Fruit fly (Drosophila melanogaster) whole organism, larva: ENCODE results near the gene CG43400.
A peak's percentile ranks its signal among the peaks of the same experiment; 100 is the strongest.

Experiments
- noc ChIP-seq: fragments of 200-800 bp; sonication (Bioruptor generic); optimal IDR thresholded peaks from 3 replicates; lab custom pipeline; 2019; ENCODE audit warnings: missing biosample characterization, mild to moderate bottlenecking, missing genetic modification characterization, moderate library complexity

Gene CG43400

DNA sequence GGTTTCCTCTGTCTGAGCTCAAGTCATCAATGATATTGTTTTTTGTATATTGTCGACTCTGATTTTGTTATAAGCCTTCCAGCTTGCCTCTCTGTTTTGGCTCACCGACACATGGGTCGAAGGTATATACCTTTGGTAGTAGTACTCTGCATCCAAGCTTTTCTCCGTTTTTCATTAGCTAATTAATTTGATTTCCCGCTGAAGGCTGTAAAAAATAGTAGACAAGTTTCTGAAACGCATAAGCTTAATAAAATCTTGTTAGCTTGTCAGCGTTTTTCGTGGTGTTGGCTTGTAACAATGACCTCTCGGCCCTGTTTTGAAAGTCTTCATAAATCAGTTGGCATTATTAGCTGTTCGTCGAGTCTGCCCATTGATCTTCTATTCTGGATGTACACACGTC is 9.7 kb upstream of the CG43400 start:
- peak; percentile 3 for TF ChIP-seq noc (tag; lab: Kevin White, UChicago)

DNA sequence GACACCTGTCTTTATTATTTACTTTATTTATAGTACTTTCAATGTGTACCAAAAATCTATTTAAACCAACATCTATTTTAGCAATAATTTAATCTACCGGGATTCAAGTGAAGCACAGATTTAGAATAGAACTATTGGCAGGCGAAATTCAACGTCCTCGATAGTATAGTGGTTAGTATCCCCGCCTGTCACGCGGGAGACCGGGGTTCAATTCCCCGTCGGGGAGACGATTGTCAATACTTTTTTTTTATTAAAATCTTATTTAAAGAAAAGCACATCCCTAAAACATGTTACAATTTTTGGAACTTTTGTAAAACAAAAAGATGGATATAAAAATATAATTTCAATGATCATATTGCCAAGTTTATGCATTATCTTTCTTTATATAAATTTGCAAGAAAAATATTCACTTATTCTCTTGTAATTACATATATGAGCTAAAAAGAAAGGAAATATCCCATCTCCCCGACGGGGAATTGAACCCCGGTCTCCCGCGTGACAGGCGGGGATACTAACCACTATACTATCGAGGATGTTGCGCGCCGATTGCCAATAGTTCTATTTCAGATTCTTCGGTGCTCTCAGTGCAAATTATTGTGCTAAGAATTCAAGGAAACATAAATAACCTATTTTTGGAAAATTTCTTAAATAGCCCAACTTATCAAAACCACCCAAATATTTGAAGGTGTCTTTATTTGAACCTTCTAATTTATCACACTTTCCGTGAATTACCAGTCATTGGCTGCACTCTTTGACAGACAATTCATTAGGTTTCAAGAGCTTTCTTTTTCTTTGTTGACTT is 8.7 kb upstream of the CG43400 start, which contains the start of gene CG43796:
Gene CG43796 (plus strand): TSS at position 752 of the 802 bp plus-strand sequence.
- no peak for TF ChIP-seq noc (tag; lab: Kevin White, UChicago)

DNA sequence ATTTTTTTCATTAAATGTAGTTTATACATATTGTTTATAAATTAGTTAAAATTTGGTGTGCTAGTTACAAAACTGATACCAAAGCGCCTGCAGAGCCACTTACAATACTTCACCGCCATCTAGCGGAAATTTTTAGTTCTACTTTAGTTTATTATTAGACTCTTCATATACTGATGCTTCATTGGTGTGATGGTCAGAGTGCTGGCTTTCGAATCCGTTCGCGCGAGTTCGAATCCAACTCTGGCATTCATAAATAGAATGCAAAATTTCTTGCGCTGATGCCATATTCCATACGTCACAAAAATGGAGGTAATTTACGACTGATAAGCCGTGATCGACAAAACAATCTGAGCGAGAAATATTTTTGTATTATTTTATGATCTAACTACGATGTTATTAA is 5.0 kb upstream of the CG43400 start:
- no peak for TF ChIP-seq noc (tag; lab: Kevin White, UChicago)

DNA sequence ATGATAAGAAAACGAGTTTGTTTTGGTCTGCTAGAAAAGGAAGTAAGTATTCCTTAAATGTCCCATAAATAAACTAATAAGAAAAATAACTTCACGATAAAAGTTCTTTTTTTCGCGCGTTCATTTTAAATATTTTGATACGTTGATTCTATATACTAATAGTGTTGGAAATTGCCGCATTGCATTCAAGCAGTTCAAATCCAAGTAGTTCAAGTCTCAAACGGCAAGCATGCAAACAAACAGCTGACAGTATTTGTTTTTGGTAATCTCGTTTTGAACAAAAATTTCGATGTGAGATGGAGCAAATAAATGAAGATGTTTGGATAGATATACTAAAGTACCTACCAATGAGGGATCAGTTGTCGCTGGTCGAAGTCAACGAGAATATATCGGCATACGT is 1.8 kb upstream of the CG43400 start, which contains the start of gene CG13088:
Gene CG13088 (plus strand): TSS at position 247 of the 400 bp plus-strand sequence.
- no peak for TF ChIP-seq noc (tag; lab: Kevin White, UChicago)

DNA sequence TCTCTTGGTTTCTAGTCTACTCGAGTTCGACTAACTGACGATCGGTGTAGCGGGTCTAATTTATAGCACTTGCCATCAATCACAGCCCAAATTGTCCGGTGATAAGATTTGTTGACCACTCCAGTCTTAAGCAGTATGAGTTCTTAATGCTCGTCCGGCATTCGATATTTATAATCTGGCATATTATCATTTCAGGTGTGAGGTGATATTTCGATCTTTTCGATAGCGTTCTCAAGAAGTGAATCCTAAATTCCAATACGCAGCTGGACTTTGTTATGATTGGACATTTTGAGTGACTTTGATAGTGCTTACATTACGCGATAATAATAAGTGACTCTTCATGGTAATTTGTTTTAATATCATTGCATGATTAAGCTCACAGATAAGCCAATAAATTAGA is 5.7 kb downstream of the CG43400 start, which contains the start of gene Bace:
Gene Bace (minus strand): TSS at position 39 of the 400 bp plus-strand sequence.
- no peak for TF ChIP-seq noc (tag; lab: Kevin White, UChicago)

DNA sequence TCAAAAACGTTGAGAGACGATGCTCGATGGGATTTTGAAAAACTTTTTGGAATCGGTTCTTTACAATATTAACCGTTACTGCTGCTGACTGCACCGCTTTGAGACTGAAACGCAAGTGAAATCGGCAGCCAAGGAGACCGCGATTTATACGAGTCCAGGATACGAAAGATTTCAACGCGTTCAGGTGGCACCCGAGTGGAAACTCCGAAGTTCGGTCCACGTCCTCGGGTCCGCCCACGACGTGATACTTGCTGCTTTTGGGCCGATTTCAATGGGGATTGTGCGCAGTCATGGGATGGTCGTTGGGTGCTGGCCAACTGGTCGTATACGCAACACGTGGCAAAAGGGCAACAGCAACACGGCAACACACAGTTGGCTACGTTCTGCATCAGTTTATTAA is 16.2 kb downstream of the CG43400 start, which contains the start of gene Dh31:
Gene Dh31 (minus strand): TSS at position 117 of the 400 bp plus-strand sequence.
- TF ChIP-seq noc (tag; lab: Kevin White, UChicago) = no peak

DNA sequence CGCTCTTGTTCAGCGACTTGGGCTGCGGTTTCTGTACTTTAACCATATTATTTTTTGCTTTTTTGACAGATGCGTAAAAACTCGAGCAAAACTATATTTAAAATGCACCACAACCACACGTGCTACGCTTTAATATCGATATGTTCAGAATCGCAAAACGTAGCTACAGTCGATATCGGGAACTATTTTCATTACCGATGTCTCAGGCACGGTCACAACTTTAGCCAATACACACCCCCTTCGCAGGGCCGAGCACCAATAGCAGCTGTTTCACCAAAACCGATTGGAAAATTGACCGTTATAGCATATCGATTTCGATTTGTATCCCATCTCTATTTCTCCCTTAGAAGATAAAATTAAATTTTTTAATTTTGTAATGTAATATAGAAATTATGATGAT is 21.2 kb downstream of the CG43400 start, which contains the start of gene CG13096:
Gene CG13096 (minus strand): TSS at position 144 of the 400 bp plus-strand sequence.
- TF ChIP-seq noc (tag; lab: Kevin White, UChicago) = no peak

DNA sequence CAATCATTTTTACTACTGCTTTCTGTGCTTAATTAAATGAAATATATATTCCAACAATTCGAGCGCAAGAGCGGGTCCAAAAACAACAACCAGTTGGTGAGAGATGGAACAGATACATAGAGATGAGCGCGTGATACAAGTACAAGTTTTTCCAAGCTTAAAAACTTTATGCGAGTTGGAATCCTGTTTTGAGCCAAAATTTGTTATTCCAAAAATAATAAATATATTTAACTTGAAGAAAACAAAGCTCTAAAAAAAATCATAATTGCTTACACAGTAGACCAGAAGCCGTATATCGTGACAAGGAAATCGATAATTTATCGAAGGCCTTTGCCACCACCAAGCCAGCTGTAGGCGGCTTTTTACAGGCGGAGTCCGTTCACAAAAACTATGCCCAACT is 24.2 kb downstream of the CG43400 start, which contains the start of the genes CG13097 and PIG-U:
Gene CG13097 (minus strand): TSS at position 121 of the 400 bp plus-strand sequence.
Gene PIG-U (plus strand): TSS at position 349 of the 400 bp plus-strand sequence.
- no peak for TF ChIP-seq noc (tag; lab: Kevin White, UChicago)

DNA sequence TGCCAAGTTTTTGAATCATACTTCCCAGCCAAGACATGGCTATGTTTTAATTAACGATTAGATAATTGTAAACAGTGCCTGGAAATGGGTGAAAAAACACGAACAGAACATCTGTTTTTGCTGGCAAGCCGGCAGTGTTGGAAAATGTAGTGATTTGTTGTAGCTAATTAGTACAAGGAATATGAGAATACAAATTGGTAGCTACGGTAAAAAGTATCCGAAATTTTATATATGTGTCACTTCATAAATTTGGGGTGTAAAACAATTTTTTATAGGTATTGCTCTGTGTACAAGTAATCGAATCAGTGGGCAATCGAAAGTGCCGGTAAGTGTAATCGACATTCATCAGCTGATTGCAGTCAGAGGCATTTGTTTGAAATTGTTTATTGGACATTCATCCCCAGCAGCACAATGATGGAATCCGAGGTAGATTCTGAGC is 26.7 kb downstream of the CG43400 start, which contains the start of the genes mRpL51 and Uba4:
Gene mRpL51 (minus strand): TSS at position 125 of the 439 bp plus-strand sequence.
Gene Uba4 (plus strand): TSS at position 156 of the 439 bp plus-strand sequence.
- TF ChIP-seq noc (tag; lab: Kevin White, UChicago) = peak; percentile 62

DNA sequence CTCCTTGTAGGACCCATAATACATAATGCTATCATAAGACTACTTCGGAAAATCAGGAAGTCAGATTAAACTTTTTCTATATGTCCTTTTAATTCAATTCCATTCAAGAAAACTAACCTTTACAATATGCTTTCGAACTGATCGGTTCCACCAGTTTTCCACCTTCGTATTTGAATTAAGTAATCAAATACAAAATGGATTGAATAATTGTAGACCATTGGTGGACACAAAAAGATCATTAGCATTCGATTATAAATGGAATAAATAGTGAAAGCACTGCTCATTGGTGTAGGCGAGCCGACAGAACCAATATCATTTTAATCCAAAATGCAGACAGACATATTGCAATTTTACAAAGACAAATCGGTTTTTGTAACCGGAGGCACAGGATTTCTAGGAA is 28.9 kb downstream of the CG43400 start, which contains the start of gene Sgp:
Gene Sgp (plus strand): TSS at position 301 of the 400 bp plus-strand sequence.
- TF ChIP-seq noc (tag; lab: Kevin White, UChicago) = no peak

DNA sequence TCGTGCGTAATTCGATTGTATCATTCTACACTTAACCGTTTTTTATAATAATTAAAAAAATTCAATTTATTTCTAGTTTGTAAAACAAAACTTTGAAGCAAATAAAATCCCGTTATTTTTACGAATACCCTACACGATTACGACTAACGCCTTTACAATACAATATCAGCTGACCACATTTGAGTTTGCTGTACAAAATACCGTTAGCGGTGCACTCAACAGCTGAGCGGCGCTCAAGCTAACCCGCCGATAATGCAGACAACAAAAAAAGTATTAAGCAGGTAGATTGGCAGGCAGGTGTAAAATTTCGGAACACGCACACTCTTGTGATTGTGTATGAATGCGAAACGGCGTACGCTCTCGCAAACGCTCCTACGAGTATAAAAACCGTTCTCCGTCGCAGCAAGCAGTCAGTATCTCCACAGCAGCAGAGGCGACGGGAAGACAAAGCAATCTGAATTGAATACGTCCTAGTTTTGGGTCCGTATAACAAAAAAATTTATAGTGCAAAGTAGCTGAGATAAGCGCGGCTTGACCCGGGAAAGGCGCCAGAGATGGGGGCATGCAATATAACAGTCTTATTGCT is 31.3 kb downstream of the CG43400 start, which contains the start of gene Acer:
Gene Acer (plus strand): TSS at position 210 of the 586 bp plus-strand sequence.
- TF ChIP-seq noc (tag; lab: Kevin White, UChicago) = peak; percentile 15

DNA sequence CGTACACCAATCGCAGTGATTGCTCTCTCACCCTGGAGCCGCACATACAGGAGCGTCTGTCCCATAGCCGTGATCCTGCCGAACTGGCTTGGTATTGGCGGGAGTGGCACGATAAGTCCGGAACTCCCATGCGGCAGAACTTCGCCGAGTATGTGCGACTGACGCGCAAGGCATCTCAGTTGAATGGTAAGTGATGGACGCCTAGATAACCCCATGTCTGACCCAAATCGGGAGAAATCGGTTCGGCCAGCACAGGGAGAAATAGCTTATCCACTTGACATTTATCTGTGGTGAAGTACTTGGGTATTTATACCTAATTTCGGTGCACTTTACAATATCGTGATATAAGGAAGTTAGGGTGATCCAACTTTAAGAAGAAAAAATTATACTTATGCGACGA is 32.2 kb downstream of the CG43400 start:
- TF ChIP-seq noc (tag; lab: Kevin White, UChicago) = no peak

DNA sequence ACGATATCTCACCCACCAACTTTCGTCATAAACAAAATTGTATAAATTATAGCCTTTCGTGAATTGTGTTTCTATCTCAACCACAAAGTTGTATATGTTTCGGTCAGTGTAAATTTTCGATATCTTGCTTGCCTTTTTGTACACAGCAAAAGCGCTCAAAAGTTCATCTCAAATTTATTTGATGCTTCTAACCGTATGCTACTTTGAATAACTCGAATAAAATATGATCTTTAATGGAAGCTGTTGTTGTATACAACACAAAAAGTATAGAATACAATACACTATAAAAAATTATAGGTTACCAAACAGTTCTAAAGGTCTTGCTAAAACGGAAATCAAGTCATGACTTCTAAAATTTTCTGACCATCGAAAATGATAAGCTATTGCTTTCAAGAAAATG is 34.5 kb downstream of the CG43400 start:
- TF ChIP-seq noc (tag; lab: Kevin White, UChicago) = no peak

DNA sequence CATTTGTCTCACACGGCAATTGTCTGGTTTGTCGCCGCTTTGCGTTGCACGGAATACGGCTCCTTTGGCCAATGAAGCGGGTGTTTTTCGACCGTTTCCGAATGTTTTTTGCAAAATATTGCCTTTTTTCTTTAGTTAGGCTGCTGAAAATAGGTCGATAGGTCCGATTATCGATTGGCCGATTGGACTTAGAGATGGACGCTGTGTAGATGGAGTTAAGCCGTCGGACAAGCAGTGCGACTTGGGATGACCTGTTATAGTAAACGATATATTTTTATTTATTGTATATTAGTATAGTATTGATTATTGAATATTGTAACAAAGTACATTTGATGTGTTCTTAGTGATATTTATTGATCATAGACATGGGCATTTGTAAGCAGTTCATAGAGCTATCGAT is 37.8 kb downstream of the CG43400 start, which contains the start of the genes lmgA and lmgB:
Gene lmgA (minus strand): TSS at position 301 of the 400 bp plus-strand sequence.
Gene lmgB (minus strand): TSS at position 301 of the 400 bp plus-strand sequence.
- peak; percentile 31 for TF ChIP-seq noc (tag; lab: Kevin White, UChicago)

DNA sequence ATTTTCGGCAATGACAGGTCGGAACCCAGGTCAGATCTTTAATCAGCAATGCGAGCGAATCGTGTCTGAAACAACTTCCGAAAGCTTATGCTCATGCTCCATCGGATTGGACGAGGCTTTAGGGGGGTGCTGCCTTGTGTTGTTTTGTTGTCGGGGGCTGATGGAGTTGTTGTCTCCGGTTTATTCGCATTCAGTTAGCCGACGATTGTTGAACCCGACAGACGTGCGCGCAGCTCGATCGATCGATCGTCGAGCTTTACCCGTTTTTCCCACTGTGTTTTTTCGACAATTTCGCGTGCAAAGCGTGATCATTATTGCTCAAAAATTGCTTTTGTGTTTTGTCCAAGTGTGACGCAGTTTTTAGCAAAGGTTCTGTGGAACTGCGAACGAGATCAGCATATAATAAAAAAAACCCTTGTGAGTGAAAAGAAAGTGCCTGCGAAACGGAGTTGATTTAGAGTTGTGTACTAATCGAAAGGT is 38.5 kb downstream of the CG43400 start, which contains the start of gene CG17834:
Gene CG17834 (plus strand): TSS at position 191 of the 480 bp plus-strand sequence.
- TF ChIP-seq noc (tag; lab: Kevin White, UChicago) = peak; percentile 41
